Worm (Caenorhabditis elegans): ENCODE data around the gene ZC178.2.
"Not testable (repeated sequence)": the region's sequence is repeated elsewhere in the genome, so short reads cannot be mapped to it uniquely, and the experiment has no call there.

Gene ZC178.2

ce11 chrV:8729100-8729499 lies 17.3 kb upstream of the ZC178.2 start, which contains the start of gene ZC196.5:
TSS of gene ZC196.5 (plus strand) at chrV:8729400.
- TF ChIP-seq pat-9 (tag; optimal IDR thresholded peaks at IDR 0.05) = no peak
- no peak for TF ChIP-seq ceh-6 (GFP tag; optimal IDR thresholded peaks at IDR 0.05)
- no peak for TF ChIP-seq unc-42 (tag; optimal IDR thresholded peaks at IDR 0.05)
- TF ChIP-seq hlh-6 (tag; optimal IDR thresholded peaks at IDR 0.05) = no peak
- TF ChIP-seq gmeb-2 (tag; optimal IDR thresholded peaks at IDR 0.05) = no peak
- TF ChIP-seq odd-2 (tag; optimal IDR thresholded peaks at IDR 0.05) = no peak
- no peak for TF ChIP-seq ceh-19 (GFP tag; optimal IDR thresholded peaks at IDR 0.05)
- no peak for TF ChIP-seq hlh-30 (tag; optimal IDR thresholded peaks at IDR 0.05; ENCODE audit: insufficient read depth)
- no peak for TF ChIP-seq ceh-31 (tag; optimal IDR thresholded peaks at IDR 0.05)
- no peak for TF ChIP-seq nhr-11 (tag; optimal IDR thresholded peaks at IDR 0.05)
- no peak for TF ChIP-seq fax-1 (tag; optimal IDR thresholded peaks at IDR 0.05)
- TF ChIP-seq fkh-6 (tag; optimal IDR thresholded peaks at IDR 0.05) = no peak
- no peak for TF ChIP-seq fkh-10 (GFP tag; optimal IDR thresholded peaks at IDR 0.05)
- no peak for TF ChIP-seq unc-55 (GFP tag; optimal IDR thresholded peaks at IDR 0.05)
- TF ChIP-seq pqm-1 (tag; optimal IDR thresholded peaks at IDR 0.05) = no peak
- no peak for TF ChIP-seq lim-6 (tag; optimal IDR thresholded peaks at IDR 0.05)

ce11 chrV:8727077-8727476 lies 15.3 kb upstream of the ZC178.2 start, which contains the start of gene ZC196.9:
TSS of gene ZC196.9 (minus strand) at chrV:8727177.
- no peak for TF ChIP-seq fkh-6 (tag; optimal IDR thresholded peaks at IDR 0.05)
- no peak for TF ChIP-seq hlh-13 (GFP tag; optimal IDR thresholded peaks at IDR 0.05)
- TF ChIP-seq ets-4 (tag; optimal IDR thresholded peaks at IDR 0.05) = no peak
- no peak for TF ChIP-seq F13H6.1 (tag; optimal IDR thresholded peaks at IDR 0.05)
- no peak for TF ChIP-seq ceh-31 (tag; optimal IDR thresholded peaks at IDR 0.05)
- no peak for TF ChIP-seq pros-1 (tag; optimal IDR thresholded peaks at IDR 0.05)
- no peak for TF ChIP-seq ahr-1 (tag; optimal IDR thresholded peaks at IDR 0.05)
- TF ChIP-seq sdc-2 (tag; optimal IDR thresholded peaks at IDR 0.05) = no peak
- no peak for TF ChIP-seq hlh-30 (tag; optimal IDR thresholded peaks at IDR 0.05; ENCODE audit: insufficient read depth)
- TF ChIP-seq ceh-45 (GFP tag; IDR thresholded peaks at IDR 0.05) = no peak
- no peak for TF ChIP-seq pag-3 (tag; optimal IDR thresholded peaks at IDR 0.05; ENCODE audit: borderline replicate concordance)
- no peak for TF ChIP-seq eyg-1 (tag; optimal IDR thresholded peaks at IDR 0.05)
- TF ChIP-seq pqm-1 (tag; optimal IDR thresholded peaks at IDR 0.05) = no peak
- TF ChIP-seq tbx-2 (tag; optimal IDR thresholded peaks at IDR 0.05) = no peak

ce11 chrV:8726228-8726627 lies 14.4 kb upstream of the ZC178.2 start, which contains the start of gene droe-8:
TSS of gene droe-8 (plus strand) at chrV:8726528.
- TF ChIP-seq fkh-10 (GFP tag; optimal IDR thresholded peaks at IDR 0.05); ceh-30 (tag; optimal IDR thresholded peaks at IDR 0.05); K02D7.2 (tag; optimal IDR thresholded peaks at IDR 0.05): not testable (repeated sequence)

DNA sequence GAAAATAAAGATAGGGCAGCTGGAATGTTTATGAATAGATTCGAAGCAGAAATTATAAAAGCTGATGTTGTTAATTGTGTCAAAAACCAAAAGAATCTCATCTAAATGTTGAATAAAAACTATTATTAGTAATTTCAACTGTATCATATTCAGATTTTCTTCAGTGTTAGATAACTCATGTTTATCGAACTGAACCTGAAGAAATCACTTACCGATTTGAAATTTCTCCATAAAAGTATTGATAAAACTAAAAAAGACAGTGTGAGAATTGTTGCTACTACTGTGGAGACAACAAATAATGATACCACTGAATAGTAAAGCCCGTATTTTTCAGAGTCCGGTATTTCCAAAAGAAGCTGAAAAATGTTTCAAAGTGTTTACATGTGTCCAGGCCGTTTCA lies 10.3 kb upstream of the ZC178.2 start, which contains the start of gene ZC196.8:
ZC196.8 (minus strand) TSS at position 101 of the 400 bp plus-strand sequence.
- TF ChIP-seq sox-2 (GFP tag; IDR thresholded peaks at IDR 0.05); ceh-31 (tag; optimal IDR thresholded peaks at IDR 0.05); syd-9 (tag; optimal IDR thresholded peaks at IDR 0.05): not testable (repeated sequence)

- TF ChIP-seq ztf-16 (tag; optimal IDR thresholded peaks at IDR 0.05) (no peak), nhr-11 (tag; optimal IDR thresholded peaks at IDR 0.05) (no peak), ceh-6 (GFP tag; optimal IDR thresholded peaks at IDR 0.05) (no peak), pqm-1 (tag; optimal IDR thresholded peaks at IDR 0.05) (no peak), dve-1 (tag; optimal IDR thresholded peaks at IDR 0.05) (no peak), ceh-19 (GFP tag; optimal IDR thresholded peaks at IDR 0.05) (no peak)
Observed at ce11 chrV:8718399-8718798, 6.6 kb upstream of the ZC178.2 start.

- no peak for TF ChIP-seq ceh-2 (tag; optimal IDR thresholded peaks at IDR 0.05)
- TF ChIP-seq sdc-2 (tag; optimal IDR thresholded peaks at IDR 0.05) = no peak
- peak; percentile 91 for TF ChIP-seq unc-42 (tag; optimal IDR thresholded peaks at IDR 0.05)
- no peak for TF ChIP-seq pha-4 (tag; optimal IDR thresholded peaks at IDR 0.05)
Observed at ce11 chrV:8716175-8716574, 4.4 kb upstream of the ZC178.2 start, which contains the start of gene glr-5. TSS of gene glr-5 (plus strand) at chrV:8716495.

All from whole organism, late embryonic.